Fruit fly (Drosophila melanogaster) whole organism, adult: ENCODE results near the gene Sdic3.

ENCODE experiments used
- CG12768 ChIP-seq: fragments of 200-800 bp; sonication (Bioruptor generic); optimal IDR thresholded peaks from 2 replicates; lab custom pipeline; 2017; ENCODE audit warnings: missing biosample characterization, missing genetic modification characterization, mild to moderate bottlenecking, moderate library complexity, missing genetic modification reagents
- CG14711 ChIP-seq: fragments of 200-800 bp; sonication (Bioruptor generic); optimal IDR thresholded peaks from 2 replicates; lab custom pipeline; 2018; ENCODE audit warnings: missing biosample characterization, mild to moderate bottlenecking, missing genetic modification characterization, moderate library complexity
- CG1620 ChIP-seq: fragments of 200-800 bp; sonication (Bioruptor generic); optimal IDR thresholded peaks from 2 replicates; lab custom pipeline; 2016; ENCODE audit warnings: missing biosample characterization, missing genetic modification characterization
- CG7045 ChIP-seq: fragments of 200-800 bp; sonication (Bioruptor generic); optimal IDR thresholded peaks from 2 replicates; lab custom pipeline; 2017; ENCODE audit warnings: missing biosample characterization, mild to moderate bottlenecking, missing genetic modification characterization
- Clk ChIP-seq: fragments of 200-800 bp; sonication (Bioruptor generic); optimal IDR thresholded peaks from 2 replicates; lab custom pipeline; 2017; ENCODE audit warnings: missing biosample characterization, missing genetic modification characterization
- Hr96 ChIP-seq: fragments of 200-800 bp; sonication (Bioruptor generic); optimal IDR thresholded peaks from 2 replicates; lab custom pipeline; 2016; ENCODE audit warnings: missing biosample characterization, missing genetic modification characterization
- bab1 ChIP-seq: fragments of 200-800 bp; sonication (Bioruptor generic); optimal IDR thresholded peaks from 3 replicates; lab custom pipeline; 2019; ENCODE audit warnings: missing biosample characterization, mild to moderate bottlenecking, missing genetic modification characterization, moderate library complexity
- cnc ChIP-seq, 2 experiments: fragments of >200 bp; optimal IDR thresholded peaks; 2 replicates each; lab custom pipeline; 2017
- kay ChIP-seq: fragments of 200-800 bp; sonication (Bioruptor generic); peaks from one replicate; lab custom pipeline; 2016; ENCODE audit warnings: missing biosample characterization, missing genetic modification characterization, borderline replicate concordance
- ovo ChIP-seq: fragments of 200-800 bp; sonication (Bioruptor generic); optimal IDR thresholded peaks from 2 replicates; lab custom pipeline; 2016; ENCODE audit warnings: missing biosample characterization, missing genetic modification characterization
- pad ChIP-seq: fragments of 200-800 bp; sonication (Bioruptor generic); optimal IDR thresholded peaks from 3 replicates; lab custom pipeline; 2017; ENCODE audit warnings: missing biosample characterization, missing genetic modification characterization, mild to moderate bottlenecking, moderate library complexity, missing genetic modification reagents
- tj ChIP-seq: fragments of 200-800 bp; sonication (Bioruptor generic); optimal IDR thresholded peaks from 3 replicates; lab custom pipeline; 2017; ENCODE audit warnings: missing biosample characterization, mild to moderate bottlenecking, missing genetic modification characterization, moderate library complexity
- toe ChIP-seq: fragments of 200-800 bp; sonication (Bioruptor generic); optimal IDR thresholded peaks from 2 replicates; lab custom pipeline; 2016; ENCODE audit warnings: missing biosample characterization, missing genetic modification characterization

Gene Sdic3

dm6 chrX:20140710-20141109, 53.3 kb downstream of the Sdic3 start, which contains the start of gene CG34332:
TSS of gene CG34332 (plus strand) at chrX:20141010.
- no peak for TF ChIP-seq pad
- no peak for TF ChIP-seq CG12768 (GFP tag; lab: Kevin White, UChicago)
- TF ChIP-seq ovo (GFP tag; lab: Kevin White, UChicago): no peak
- no peak for TF ChIP-seq CG14711 (tag; lab: Kevin White, UChicago)
- TF ChIP-seq CG1620 (GFP tag; lab: Kevin White, UChicago): no peak
- no peak for TF ChIP-seq kay (GFP tag; lab: Kevin White, UChicago)
- no peak for TF ChIP-seq bab1 (GFP tag; lab: Kevin White, UChicago)
- no peak for TF ChIP-seq tj (GFP tag; lab: Kevin White, UChicago)
- no peak for TF ChIP-seq cnc (optimal IDR thresholded peaks at IDR 0.05; lab: Kevin White, UChicago)

- TF ChIP-seq toe (GFP tag; lab: Kevin White, UChicago): no peak
- no peak for TF ChIP-seq Clk (GFP tag; lab: Kevin White, UChicago)
- no peak for TF ChIP-seq CG7045 (GFP tag; lab: Kevin White, UChicago)
- TF ChIP-seq kay (GFP tag; lab: Kevin White, UChicago): no peak
- TF ChIP-seq CG14711 (tag; lab: Kevin White, UChicago): no peak
- no peak for TF ChIP-seq Hr96
Measured at dm6 chrX:20139493-20139892, 54.5 kb downstream of the Sdic3 start, which contains the start of gene CG42583. TSS of gene CG42583 (plus strand) at chrX:20139793.
